Fruit fly (Drosophila melanogaster): ENCODE measurements around the gene Eig71Eh.

Gene Eig71Eh

dm6 chr3L:15650552-15650951 lies 8.7 kb downstream of the Eig71Eh start, which contains the start of gene CG43084:
CG43084 (plus strand) TSS chr3L:15650852.
- TF ChIP-seq ttk (optimal IDR thresholded peaks at IDR 0.05) (no peak), psq (optimal IDR thresholded peaks at IDR 0.05) (no peak), h (optimal IDR thresholded peaks at IDR 0.05) (no peak), Myc (optimal IDR thresholded peaks at IDR 0.05) (no peak)

dm6 chr3L:15649561-15649960 lies 9.7 kb downstream of the Eig71Eh start, which contains the start of the genes Eig71Ea and Eig71Eb:
Eig71Ea (minus strand) TSS chr3L:15649661.
Eig71Eb (plus strand) TSS chr3L:15649936.
- TF ChIP-seq h (optimal IDR thresholded peaks at IDR 0.05) (no peak), ttk (optimal IDR thresholded peaks at IDR 0.05) (no peak), Sin3A (optimal IDR thresholded peaks at IDR 0.05) (no peak), psq (optimal IDR thresholded peaks at IDR 0.05) (no peak), insv (optimal IDR thresholded peaks at IDR 0.05) (no peak), Myc (optimal IDR thresholded peaks at IDR 0.05) (no peak)

DNA sequence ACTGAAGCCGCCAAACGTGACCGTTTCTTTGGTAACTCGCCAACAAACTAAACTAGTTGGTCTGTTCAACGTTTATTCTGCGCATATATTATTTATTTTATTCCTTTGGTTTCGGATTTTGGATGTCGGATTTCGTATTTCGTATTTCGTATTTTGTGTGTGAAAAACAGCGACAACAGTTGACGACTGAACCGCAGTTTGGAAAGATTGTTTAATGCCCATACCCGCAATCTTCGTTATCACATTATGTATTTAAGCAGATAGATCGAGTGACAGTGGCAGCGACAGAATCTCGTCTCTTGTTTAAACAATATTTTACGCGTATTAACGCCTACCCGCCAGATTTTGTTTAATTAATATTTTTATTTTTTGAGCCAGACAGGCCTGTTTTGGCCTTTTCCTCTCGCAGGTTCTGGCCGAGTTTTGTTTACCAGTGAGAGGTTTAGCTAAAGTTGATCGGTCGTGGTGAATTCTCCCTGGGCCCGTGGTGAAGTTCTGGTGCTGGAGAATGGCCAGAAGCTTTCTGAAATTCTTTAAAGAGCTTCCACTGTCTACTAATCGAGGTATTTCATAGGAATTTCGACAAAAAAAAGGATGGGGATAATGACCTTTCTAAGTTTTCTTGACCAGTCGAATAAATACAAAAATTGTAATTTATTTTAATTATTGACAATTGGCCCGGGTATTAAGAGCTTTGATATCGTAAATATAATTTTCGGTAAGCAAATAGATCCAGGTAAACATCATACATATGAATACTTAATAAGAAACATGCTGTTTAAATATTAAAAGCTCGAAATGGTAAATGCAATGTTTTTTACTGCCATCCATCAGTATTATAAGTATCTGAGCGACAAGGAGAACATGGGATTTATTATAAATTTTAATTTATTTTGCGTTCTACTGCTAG lies 11.3 kb downstream of the Eig71Eh start, which contains the start of the genes comm3 and CG43083:
TSS of gene comm3 (minus strand) at position 51 of the 910 bp plus-strand sequence.
TSS of gene CG43083 (plus strand) at position 860 of the 910 bp plus-strand sequence.
- TF ChIP-seq psq (optimal IDR thresholded peaks at IDR 0.05) = no peak
- no peak for TF ChIP-seq insv (optimal IDR thresholded peaks at IDR 0.05)
- TF ChIP-seq Myc (optimal IDR thresholded peaks at IDR 0.05) = no peak
- no peak for TF ChIP-seq ttk (optimal IDR thresholded peaks at IDR 0.05)
- TF ChIP-seq Sin3A (optimal IDR thresholded peaks at IDR 0.05) = no peak
- no peak for TF ChIP-seq h (optimal IDR thresholded peaks at IDR 0.05)

- TF ChIP-seq insv (optimal IDR thresholded peaks at IDR 0.05) = no peak
- no peak for TF ChIP-seq ttk (optimal IDR thresholded peaks at IDR 0.05)
- TF ChIP-seq Sin3A (optimal IDR thresholded peaks at IDR 0.05) = no peak
- TF ChIP-seq Myc (optimal IDR thresholded peaks at IDR 0.05) = no peak
- no peak for TF ChIP-seq h (optimal IDR thresholded peaks at IDR 0.05)
- no peak for TF ChIP-seq psq (optimal IDR thresholded peaks at IDR 0.05)
Measured at dm6 chr3L:15646182-15646581, 13.1 kb downstream of the Eig71Eh start.

DNA sequence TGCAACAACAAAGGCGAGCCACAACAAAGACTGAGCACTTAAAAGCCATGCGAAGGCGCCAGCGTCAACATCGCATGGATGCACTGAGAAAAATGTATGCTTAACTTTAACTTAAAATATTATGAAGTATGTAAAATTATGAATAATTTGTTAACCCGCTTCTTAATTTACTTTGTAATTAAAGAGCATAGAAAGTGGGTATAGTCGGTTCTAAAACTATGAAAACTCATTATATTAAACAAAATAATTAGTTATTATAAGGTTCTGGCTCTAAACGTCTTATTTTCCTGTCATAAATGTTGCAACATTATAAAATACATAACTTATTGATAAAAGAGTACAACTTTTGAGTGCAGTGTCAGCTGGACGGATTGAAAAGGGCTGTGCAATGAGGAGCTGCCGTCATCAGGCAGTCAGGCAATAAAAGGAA lies 17.6 kb downstream of the Eig71Eh start:
- TF ChIP-seq ttk (optimal IDR thresholded peaks at IDR 0.05) (no peak), Myc (optimal IDR thresholded peaks at IDR 0.05) (no peak), psq (optimal IDR thresholded peaks at IDR 0.05) (no peak), insv (optimal IDR thresholded peaks at IDR 0.05) (no peak), h (optimal IDR thresholded peaks at IDR 0.05) (no peak)

DNA sequence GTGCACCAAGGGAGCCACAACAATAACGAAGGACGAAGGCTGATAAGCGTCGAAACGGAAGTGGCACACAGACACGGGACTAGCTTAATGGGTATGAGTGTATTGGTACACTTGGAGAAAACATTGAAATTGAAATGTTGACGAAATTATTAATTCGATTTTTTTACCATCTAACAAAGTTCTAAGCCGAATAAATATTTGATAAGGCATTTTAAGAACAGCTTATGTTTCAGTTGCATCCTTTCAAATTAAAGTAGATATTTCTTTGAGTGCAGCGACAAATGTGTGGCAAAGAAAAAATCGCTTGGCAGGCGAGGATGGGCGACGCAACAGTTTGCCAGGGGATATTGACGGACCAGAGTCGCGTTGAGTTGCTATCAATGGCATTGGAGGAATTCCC lies 19.3 kb downstream of the Eig71Eh start:
- TF ChIP-seq h (optimal IDR thresholded peaks at IDR 0.05) (no peak), Myc (optimal IDR thresholded peaks at IDR 0.05) (no peak), insv (optimal IDR thresholded peaks at IDR 0.05) (no peak), ttk (optimal IDR thresholded peaks at IDR 0.05) (no peak), psq (optimal IDR thresholded peaks at IDR 0.05) (no peak), Sin3A (optimal IDR thresholded peaks at IDR 0.05) (no peak)

dm6 chr3L:15638524-15638923 lies 20.7 kb downstream of the Eig71Eh start:
- TF ChIP-seq insv (optimal IDR thresholded peaks at IDR 0.05) (no peak), h (optimal IDR thresholded peaks at IDR 0.05) (no peak), Myc (optimal IDR thresholded peaks at IDR 0.05) (no peak), ttk (optimal IDR thresholded peaks at IDR 0.05) (no peak), psq (optimal IDR thresholded peaks at IDR 0.05) (no peak), Sin3A (optimal IDR thresholded peaks at IDR 0.05) (no peak)

DNA sequence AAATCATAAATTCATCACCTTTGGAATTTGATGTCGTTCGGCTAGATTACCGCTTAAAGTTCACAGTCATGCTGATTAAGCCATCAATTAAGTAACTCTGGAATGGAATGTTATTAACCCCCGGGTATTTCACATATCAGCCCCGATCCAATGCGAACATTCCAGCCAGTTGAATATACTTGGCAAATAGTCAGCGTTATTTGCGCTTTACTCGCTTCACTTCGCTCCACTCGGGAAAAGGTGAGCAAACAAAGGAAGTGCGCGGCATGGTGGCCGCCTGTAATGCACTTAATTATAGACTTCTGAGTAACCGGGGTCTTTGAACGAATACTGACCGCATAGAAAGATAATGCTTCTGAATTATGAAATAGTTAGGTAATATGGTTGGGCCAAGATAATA lies 21.6 kb downstream of the Eig71Eh start:
- TF ChIP-seq ttk (optimal IDR thresholded peaks at IDR 0.05) (no peak), Myc (optimal IDR thresholded peaks at IDR 0.05) (no peak), Sin3A (optimal IDR thresholded peaks at IDR 0.05) (no peak), h (optimal IDR thresholded peaks at IDR 0.05) (no peak), insv (optimal IDR thresholded peaks at IDR 0.05) (no peak), psq (optimal IDR thresholded peaks at IDR 0.05) (no peak)

DNA sequence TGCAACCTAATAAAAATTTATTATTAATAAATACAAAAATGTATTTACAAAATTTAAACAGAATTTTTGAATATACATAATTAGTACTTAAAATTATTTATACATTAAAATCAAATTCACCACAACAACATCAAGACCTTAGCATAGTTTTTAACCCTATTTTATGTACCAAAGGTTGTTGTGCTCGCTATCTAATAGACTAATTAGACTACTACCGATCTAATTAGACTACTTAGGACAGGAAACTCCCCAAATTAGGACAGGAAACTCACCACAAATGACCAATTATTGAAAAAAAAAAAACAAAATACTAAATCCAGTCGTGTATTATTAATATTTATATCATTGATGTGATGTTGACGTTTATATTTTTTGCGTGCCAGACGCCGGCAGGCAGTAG lies 22.3 kb downstream of the Eig71Eh start:
- no peak for TF ChIP-seq Myc (optimal IDR thresholded peaks at IDR 0.05)
- no peak for TF ChIP-seq ttk (optimal IDR thresholded peaks at IDR 0.05)
- no peak for TF ChIP-seq psq (optimal IDR thresholded peaks at IDR 0.05)
- no peak for TF ChIP-seq insv (optimal IDR thresholded peaks at IDR 0.05)
- no peak for TF ChIP-seq h (optimal IDR thresholded peaks at IDR 0.05)
- no peak for TF ChIP-seq Sin3A (optimal IDR thresholded peaks at IDR 0.05)

DNA sequence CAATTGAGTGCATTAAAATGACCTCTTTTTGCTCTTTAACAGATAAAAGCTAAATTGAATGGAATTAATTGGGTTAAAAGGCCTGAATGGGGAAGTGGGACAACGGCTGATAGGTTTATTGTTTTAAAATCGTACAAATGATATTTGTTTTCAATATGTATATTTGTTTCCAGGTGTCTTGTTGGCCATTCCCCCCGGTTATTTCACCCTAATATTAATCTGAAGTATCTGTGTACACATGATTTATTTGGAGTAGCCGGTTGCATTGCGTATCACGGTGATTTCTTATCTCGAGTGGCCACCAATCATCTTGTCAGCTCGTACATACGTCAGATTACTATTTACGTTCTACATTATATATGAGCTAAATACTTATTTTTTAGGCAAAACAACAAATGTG lies 22.9 kb downstream of the Eig71Eh start:
- no peak for TF ChIP-seq insv (optimal IDR thresholded peaks at IDR 0.05)
- TF ChIP-seq psq (optimal IDR thresholded peaks at IDR 0.05) = no peak
- no peak for TF ChIP-seq ttk (optimal IDR thresholded peaks at IDR 0.05)
- TF ChIP-seq Myc (optimal IDR thresholded peaks at IDR 0.05) = no peak
- TF ChIP-seq Sin3A (optimal IDR thresholded peaks at IDR 0.05) = no peak
- TF ChIP-seq h (optimal IDR thresholded peaks at IDR 0.05) = no peak

dm6 chr3L:15634368-15635075 lies 24.7 kb downstream of the Eig71Eh start:
- TF ChIP-seq ttk (optimal IDR thresholded peaks at IDR 0.05) (no peak), Sin3A (optimal IDR thresholded peaks at IDR 0.05) (no peak), psq (optimal IDR thresholded peaks at IDR 0.05) (no peak), Myc (optimal IDR thresholded peaks at IDR 0.05) (no peak), h (optimal IDR thresholded peaks at IDR 0.05) (no peak), insv (optimal IDR thresholded peaks at IDR 0.05) (no peak)

DNA sequence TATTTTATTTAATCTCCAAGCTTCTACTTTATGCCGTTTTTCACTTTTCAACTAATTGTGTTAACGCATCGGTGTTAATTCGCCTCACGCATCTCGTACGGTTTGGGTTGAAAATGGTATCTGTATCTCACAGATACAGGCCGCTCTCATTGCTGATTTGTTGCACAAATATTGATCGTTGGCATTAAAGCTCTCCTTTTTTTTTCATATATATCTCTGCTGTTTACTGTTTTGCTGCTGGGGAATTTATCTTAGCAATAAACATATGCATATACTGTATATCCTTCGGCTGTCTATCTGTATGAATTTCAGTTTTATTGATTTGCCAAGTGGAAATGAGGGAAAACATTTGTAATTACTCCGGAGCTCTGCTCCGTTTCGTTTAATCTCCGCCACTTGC lies 26.6 kb downstream of the Eig71Eh start:
- no peak for TF ChIP-seq Myc (optimal IDR thresholded peaks at IDR 0.05)
- no peak for TF ChIP-seq insv (optimal IDR thresholded peaks at IDR 0.05)
- no peak for TF ChIP-seq ttk (optimal IDR thresholded peaks at IDR 0.05)
- no peak for TF ChIP-seq Sin3A (optimal IDR thresholded peaks at IDR 0.05)
- no peak for TF ChIP-seq h (optimal IDR thresholded peaks at IDR 0.05)
- TF ChIP-seq psq (optimal IDR thresholded peaks at IDR 0.05) = no peak

All from Kc167 (cell line).